Worm (Caenorhabditis elegans) whole organism, L1 larva: Measurements from ENCODE around the gene fbxa-104.

Experiments
- ceh-90 ChIP-seq: sonication (generic microtip); optimal IDR thresholded peaks from 2 replicates; lab custom pipeline; 2016; ENCODE audit warnings: missing genetic modification characterization, missing compliant biosample characterization
- isw-1 ChIP-seq: fragments of 200-800 bp; sonication (Bioruptor generic); IDR thresholded peaks from 2 replicates; pipeline ENCODE4 v1.3.6; 2022; ENCODE audit warnings: missing genetic modification characterization, missing compliant biosample characterization

DNA sequence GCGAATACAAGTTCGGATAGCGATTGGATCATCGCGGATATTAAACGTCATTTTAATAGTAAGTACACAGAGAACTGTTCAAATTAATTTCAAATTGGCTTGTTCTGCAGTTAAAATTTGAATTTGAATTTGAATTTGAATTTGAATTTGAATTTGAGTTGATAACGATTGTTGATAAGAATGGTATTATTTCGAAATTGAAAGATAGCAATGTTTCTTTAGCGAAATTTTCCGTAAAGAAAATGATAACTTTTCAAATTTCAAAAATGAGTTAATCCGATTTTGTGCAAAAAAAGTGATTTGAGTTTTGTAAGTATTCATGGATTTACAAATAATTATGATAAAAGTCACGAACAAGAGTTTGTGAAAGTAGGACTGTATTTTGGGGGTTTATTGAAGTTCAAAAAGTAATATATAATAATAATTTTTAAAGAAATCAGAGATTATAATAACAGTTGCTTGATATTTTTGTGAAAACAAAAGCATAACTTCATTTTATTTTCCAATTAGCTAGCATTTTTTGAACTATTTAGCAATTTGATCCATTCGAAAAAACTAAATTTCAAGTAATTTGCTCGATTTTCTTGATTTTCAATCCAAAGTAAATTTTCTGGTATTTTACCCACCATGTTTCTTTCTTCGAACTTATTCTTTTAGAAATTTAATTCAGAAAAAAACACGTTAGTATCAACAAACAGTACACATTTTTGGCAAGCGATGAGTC, 2.0 kb upstream of the fbxa-104 start, which contains the start of gene Y36E3A.2:
- TF ChIP-seq ceh-90 (no peak), isw-1 (GFP tag; lab: Robert Waterston, UW) (no peak)
